Fruit fly (Drosophila melanogaster) whole organism, adult: ENCODE data around the gene CG8664.

ENCODE experiments used
- CG11617 ChIP-seq: fragments of 200-800 bp; sonication (Bioruptor generic); optimal IDR thresholded peaks from 2 replicates; lab custom pipeline; 2017; ENCODE audit warnings: mild to moderate bottlenecking, missing biosample characterization, missing genetic modification reagents, missing genetic modification characterization
- CG12768 ChIP-seq: fragments of 200-800 bp; sonication (Bioruptor generic); optimal IDR thresholded peaks from 2 replicates; lab custom pipeline; 2017; ENCODE audit warnings: missing biosample characterization, missing genetic modification characterization, mild to moderate bottlenecking, moderate library complexity, missing genetic modification reagents
- CG14711 ChIP-seq: fragments of 200-800 bp; sonication (Bioruptor generic); optimal IDR thresholded peaks from 2 replicates; lab custom pipeline; 2018; ENCODE audit warnings: missing biosample characterization, mild to moderate bottlenecking, missing genetic modification characterization, moderate library complexity
- CG1620 ChIP-seq: fragments of 200-800 bp; sonication (Bioruptor generic); optimal IDR thresholded peaks from 2 replicates; lab custom pipeline; 2016; ENCODE audit warnings: missing biosample characterization, missing genetic modification characterization
- CG33017 ChIP-seq: fragments of 200-800 bp; sonication (Bioruptor generic); optimal IDR thresholded peaks from 2 replicates; lab custom pipeline; 2018; ENCODE audit warnings: missing biosample characterization, mild to moderate bottlenecking, missing genetic modification characterization, moderate library complexity
- CG5204 ChIP-seq: fragments of 200-800 bp; sonication (Bioruptor generic); optimal IDR thresholded peaks from 2 replicates; lab custom pipeline; 2016; ENCODE audit warnings: missing biosample characterization, missing genetic modification characterization
- CG7045 ChIP-seq: fragments of 200-800 bp; sonication (Bioruptor generic); optimal IDR thresholded peaks from 2 replicates; lab custom pipeline; 2017; ENCODE audit warnings: missing biosample characterization, mild to moderate bottlenecking, missing genetic modification characterization
- CG7101 ChIP-seq: fragments of 200-800 bp; sonication (Bioruptor generic); optimal IDR thresholded peaks from 2 replicates; lab custom pipeline; 2018; ENCODE audit warnings: missing biosample characterization, mild to moderate bottlenecking, missing genetic modification characterization, moderate library complexity
- Clk ChIP-seq: fragments of 200-800 bp; sonication (Bioruptor generic); optimal IDR thresholded peaks from 2 replicates; lab custom pipeline; 2017; ENCODE audit warnings: missing biosample characterization, missing genetic modification characterization
- Crg-1 ChIP-seq: fragments of 200-800 bp; sonication (Bioruptor generic); optimal IDR thresholded peaks from 2 replicates; lab custom pipeline; 2016; ENCODE audit warnings: missing biosample characterization, missing genetic modification characterization
- Hr96 ChIP-seq: fragments of 200-800 bp; sonication (Bioruptor generic); optimal IDR thresholded peaks from 2 replicates; lab custom pipeline; 2016; ENCODE audit warnings: missing biosample characterization, missing genetic modification characterization
- Mnt ChIP-seq: fragments of 200-800 bp; sonication (Bioruptor generic); optimal IDR thresholded peaks from 2 replicates; lab custom pipeline; 2016; ENCODE audit warnings: missing biosample characterization, mild to moderate bottlenecking, missing genetic modification characterization
- bab1 ChIP-seq: fragments of 200-800 bp; sonication (Bioruptor generic); optimal IDR thresholded peaks from 3 replicates; lab custom pipeline; 2019; ENCODE audit warnings: missing biosample characterization, mild to moderate bottlenecking, missing genetic modification characterization, moderate library complexity
- cic ChIP-seq: fragments of 200-800 bp; sonication (Bioruptor generic); optimal IDR thresholded peaks from 2 replicates; lab custom pipeline; 2017; ENCODE audit warnings: missing biosample characterization, mild to moderate bottlenecking, missing genetic modification characterization, moderate library complexity
- cnc ChIP-seq, 2 experiments: fragments of >200 bp; optimal IDR thresholded peaks; 2 replicates each; lab custom pipeline; 2017
- kay ChIP-seq: fragments of 200-800 bp; sonication (Bioruptor generic); peaks from one replicate; lab custom pipeline; 2016; ENCODE audit warnings: missing biosample characterization, missing genetic modification characterization, borderline replicate concordance
- ovo ChIP-seq: fragments of 200-800 bp; sonication (Bioruptor generic); optimal IDR thresholded peaks from 2 replicates; lab custom pipeline; 2016; ENCODE audit warnings: missing biosample characterization, missing genetic modification characterization
- pad ChIP-seq: fragments of 200-800 bp; sonication (Bioruptor generic); optimal IDR thresholded peaks from 3 replicates; lab custom pipeline; 2017; ENCODE audit warnings: missing biosample characterization, missing genetic modification characterization, mild to moderate bottlenecking, moderate library complexity, missing genetic modification reagents
- tj ChIP-seq: fragments of 200-800 bp; sonication (Bioruptor generic); optimal IDR thresholded peaks from 3 replicates; lab custom pipeline; 2017; ENCODE audit warnings: missing biosample characterization, mild to moderate bottlenecking, missing genetic modification characterization, moderate library complexity
- toe ChIP-seq: fragments of 200-800 bp; sonication (Bioruptor generic); optimal IDR thresholded peaks from 2 replicates; lab custom pipeline; 2016; ENCODE audit warnings: missing biosample characterization, missing genetic modification characterization

CG8664 gene

dm6 chrX:17282626-17283025, at the start of gene CG8664:
TSS of gene CG8664 (minus strand) at chrX:17282726.
- no peak for TF ChIP-seq toe (GFP tag; lab: Kevin White, UChicago)
- no peak for TF ChIP-seq tj (GFP tag; lab: Kevin White, UChicago)

- TF ChIP-seq tj (GFP tag; lab: Kevin White, UChicago) (no peak), kay (GFP tag; lab: Kevin White, UChicago) (no peak), Hr96 (no peak), CG12768 (no peak), ovo (GFP tag; lab: Kevin White, UChicago) (no peak), cnc (optimal IDR thresholded peaks at IDR 0.05; lab: Kevin White, UChicago) (no peak), CG14711 (tag; lab: Kevin White, UChicago) (no peak)
These were observed 48.2 kb upstream of the CG8664 start for dm6 chrX:17330678-17331261.

dm6 chrX:17329933-17330674, 47.6 kb upstream of the CG8664 start:
- TF ChIP-seq CG7045 (GFP tag; lab: Kevin White, UChicago) (no peak), bab1 (GFP tag; lab: Kevin White, UChicago) (no peak), tj (GFP tag; lab: Kevin White, UChicago) (no peak), CG5204 (GFP tag; lab: Kevin White, UChicago) (no peak), toe (GFP tag; lab: Kevin White, UChicago) (no peak), pad (no peak), CG14711 (tag; lab: Kevin White, UChicago) (no peak), kay (GFP tag; lab: Kevin White, UChicago) (no peak)

dm6 chrX:17322852-17323251, 40.3 kb upstream of the CG8664 start:
- TF ChIP-seq toe (GFP tag; lab: Kevin White, UChicago) (no peak), CG14711 (tag; lab: Kevin White, UChicago) (no peak), CG12768 (no peak), cnc (optimal IDR thresholded peaks at IDR 0.05; lab: Kevin White, UChicago) (no peak), CG7045 (GFP tag; lab: Kevin White, UChicago) (no peak), CG33017 (tag; lab: Kevin White, UChicago) (no peak), Hr96 (no peak), pad (no peak), Mnt (no peak), CG11617 (no peak), Clk (no peak), cic (no peak), bab1 (GFP tag; lab: Kevin White, UChicago) (no peak), CG1620 (GFP tag; lab: Kevin White, UChicago) (no peak), ovo (GFP tag; lab: Kevin White, UChicago) (no peak), CG7101 (tag; lab: Kevin White, UChicago) (no peak)

dm6 chrX:17316723-17317262, 34.3 kb upstream of the CG8664 start:
- TF ChIP-seq toe (GFP tag; lab: Kevin White, UChicago) = no peak
- no peak for TF ChIP-seq Hr96
- TF ChIP-seq Crg-1 = no peak
- no peak for TF ChIP-seq CG11617
- no peak for TF ChIP-seq CG7045 (GFP tag; lab: Kevin White, UChicago)
- no peak for TF ChIP-seq Mnt

- TF ChIP-seq toe (GFP tag; lab: Kevin White, UChicago) (no peak), CG1620 (GFP tag; lab: Kevin White, UChicago) (no peak), kay (GFP tag; lab: Kevin White, UChicago) (no peak), CG14711 (tag; lab: Kevin White, UChicago) (no peak), cnc (optimal IDR thresholded peaks at IDR 0.05; lab: Kevin White, UChicago) (no peak)
These were observed 33.0 kb upstream of the CG8664 start for dm6 chrX:17315566-17315965.

dm6 chrX:17314213-17314612, 31.7 kb upstream of the CG8664 start, which contains the start of gene B-H2:
TSS of gene B-H2 (plus strand) at chrX:17314581.
- TF ChIP-seq CG5204 (GFP tag; lab: Kevin White, UChicago) (no peak), kay (GFP tag; lab: Kevin White, UChicago) (no peak), CG7045 (GFP tag; lab: Kevin White, UChicago) (no peak), cnc (optimal IDR thresholded peaks at IDR 0.05; lab: Kevin White, UChicago) (no peak), CG7101 (tag; lab: Kevin White, UChicago) (no peak), CG1620 (GFP tag; lab: Kevin White, UChicago) (no peak), ovo (GFP tag; lab: Kevin White, UChicago) (no peak), CG12768 (no peak), cic (no peak), Mnt (no peak), CG33017 (tag; lab: Kevin White, UChicago) (no peak), Hr96 (no peak), tj (GFP tag; lab: Kevin White, UChicago) (no peak), bab1 (GFP tag; lab: Kevin White, UChicago) (no peak), CG14711 (tag; lab: Kevin White, UChicago) (no peak), CG11617 (no peak), toe (GFP tag; lab: Kevin White, UChicago) (no peak), pad (no peak)
